Fruit fly (Drosophila melanogaster) whole organism: ENCODE results near the gene CG11398.

Source experiments
- pan ChIP-seq: fragments of >200 bp; optimal IDR thresholded peaks from 2 replicates; lab custom pipeline; 2017
- psq ChIP-seq: fragments of >200 bp; optimal IDR thresholded peaks from 2 replicates; lab custom pipeline; 2017
- usp ChIP-seq: fragments of >200 bp; optimal IDR thresholded peaks from 2 replicates; lab custom pipeline; 2017; ENCODE audit warnings: missing biosample characterization, missing genetic modification characterization, mixed read lengths

DNA sequence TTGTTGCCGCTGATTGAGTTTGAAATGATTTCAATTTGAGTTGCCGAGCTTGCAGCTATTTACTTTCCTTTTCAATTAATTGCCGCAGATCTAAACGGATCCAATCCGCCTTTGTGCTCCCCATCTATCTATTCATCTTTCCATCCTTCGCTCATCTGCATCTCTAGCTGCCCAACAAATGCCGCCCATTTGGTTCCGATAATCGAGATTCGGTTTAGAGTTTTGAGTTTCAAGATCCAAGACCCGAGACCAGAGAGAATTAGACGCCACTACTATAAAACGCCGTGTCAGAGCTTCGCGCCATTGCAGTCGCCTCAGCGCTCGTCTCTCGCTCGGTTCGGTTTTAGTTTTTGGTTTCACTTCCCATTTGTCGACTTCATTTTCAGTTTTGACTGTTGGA, 30.5 kb downstream of the CG11398 start, which contains the start of gene CG14626:
- no peak for TF ChIP-seq psq (lab: Kevin White, UChicago)
- TF ChIP-seq pan (lab: Kevin White, UChicago): no peak
- TF ChIP-seq usp (GFP tag; lab: Kevin White, UChicago): no peak
